Fruit fly (Drosophila melanogaster): ENCODE measurements around the gene Non2.

dm6 chr3L:2773968-2774461 is 7.2 kb downstream of the Non2 start, which contains the start of the genes CG12093 and Atg2:
- TF ChIP-seq pan (optimal IDR thresholded peaks at IDR 0.05) (no peak), sv (GFP tag; optimal IDR thresholded peaks at IDR 0.05) (peak; percentile 92)
